Worm (Caenorhabditis elegans): ENCODE results near the gene oac-31.

- no peak for TF ChIP-seq odd-2 (tag; optimal IDR thresholded peaks at IDR 0.05)
- no peak for TF ChIP-seq sox-4 (tag; optimal IDR thresholded peaks at IDR 0.05)
- TF ChIP-seq ama-1 (optimal IDR thresholded peaks at IDR 0.05): no peak
- TF ChIP-seq pha-2 (tag; optimal IDR thresholded peaks at IDR 0.05): no peak
- TF ChIP-seq ceh-34 (tag; optimal IDR thresholded peaks at IDR 0.05): no peak
- TF ChIP-seq ceh-14 (tag; optimal IDR thresholded peaks at IDR 0.05): no peak
- no peak for TF ChIP-seq pha-4 (tag; optimal IDR thresholded peaks at IDR 0.05)
- no peak for TF ChIP-seq nfya-1 (tag; optimal IDR thresholded peaks at IDR 0.05)
- no peak for TF ChIP-seq C38D4.7 (GFP tag; optimal IDR thresholded peaks at IDR 0.05)
- TF ChIP-seq pqm-1 (tag; optimal IDR thresholded peaks at IDR 0.05): no peak
- TF ChIP-seq nhr-11 (tag; optimal IDR thresholded peaks at IDR 0.05): no peak
- TF ChIP-seq unc-55 (GFP tag; optimal IDR thresholded peaks at IDR 0.05): no peak
- TF ChIP-seq elt-4 (tag; optimal IDR thresholded peaks at IDR 0.05): no peak
Observed at ce11 chrV:1577092-1577709, 35.5 kb upstream of the oac-31 start.

All from whole organism, late embryonic.